Worm (Caenorhabditis elegans) whole organism, mixed stage, embryonic: Measurements from ENCODE around the gene W09G12.8.

Source experiments
- M03D4.4 ChIP-seq: sonication (generic microtip); optimal IDR thresholded peaks from 2 replicates; lab custom pipeline; 2017; ENCODE audit warnings: mild to moderate bottlenecking, missing genetic modification characterization, missing compliant biosample characterization
- bed-3 ChIP-seq: fragments of 200-800 bp; sonication (Bioruptor generic); optimal IDR thresholded peaks from 3 replicates; lab custom pipeline; 2018; ENCODE audit warnings: mild to moderate bottlenecking, missing genetic modification characterization, moderate library complexity, missing compliant biosample characterization
- blmp-1 ChIP-seq: fragments of 150-350 bp; optimal IDR thresholded peaks from 2 replicates; lab custom pipeline; 2014; ENCODE audit warnings: missing biosample characterization, missing genetic modification characterization
- ceh-39 ChIP-seq: fragments of 150-350 bp; optimal IDR thresholded peaks from 2 replicates; lab custom pipeline; 2014; ENCODE audit warnings: missing biosample characterization, missing genetic modification characterization
- ceh-83 ChIP-seq: fragments of 200-800 bp; sonication (Bioruptor generic); optimal IDR thresholded peaks from 2 replicates; lab custom pipeline; 2018; ENCODE audit warnings: mild to moderate bottlenecking, missing genetic modification characterization, missing compliant biosample characterization
- ces-1 ChIP-seq: fragments of 150-350 bp; optimal IDR thresholded peaks from 2 replicates; lab custom pipeline; 2014; ENCODE audit warnings: missing biosample characterization, missing genetic modification reagents, missing genetic modification characterization
- cnd-1 ChIP-seq: fragments of 200-800 bp; sonication (Bioruptor generic); optimal IDR thresholded peaks from 2 replicates; lab custom pipeline; 2018; ENCODE audit warnings: mild to moderate bottlenecking, missing genetic modification characterization, missing compliant biosample characterization
- elt-1 ChIP-seq: sonication (generic microtip); optimal IDR thresholded peaks from 2 replicates; lab custom pipeline; 2017; ENCODE audit warnings: missing genetic modification characterization, mild to moderate bottlenecking, missing compliant biosample characterization, antibody characterized with exemption, moderate library complexity, borderline replicate concordance; ENCODE audit not compliant: insufficient read depth
- elt-3 ChIP-seq: fragments of 150-350 bp; optimal IDR thresholded peaks from 2 replicates; lab custom pipeline; 2014; ENCODE audit warnings: missing biosample characterization, missing genetic modification characterization
- flh-1 ChIP-seq: fragments of 200-800 bp; sonication (Bioruptor generic); optimal IDR thresholded peaks from 2 replicates; lab custom pipeline; 2018; ENCODE audit warnings: mild to moderate bottlenecking, missing genetic modification characterization, moderate library complexity, missing compliant biosample characterization
- ham-2 ChIP-seq: fragments of 200-800 bp; sonication (Bioruptor generic); optimal IDR thresholded peaks from 2 replicates; lab custom pipeline; 2018; ENCODE audit warnings: mild to moderate bottlenecking, missing genetic modification characterization, missing compliant biosample characterization
- hlh-1 ChIP-seq: fragments of 150-350 bp; optimal IDR thresholded peaks from 2 replicates; lab custom pipeline; 2014; ENCODE audit warnings: missing biosample characterization, missing genetic modification reagents, missing genetic modification characterization
- lin-13 ChIP-seq: fragments of 150-350 bp; optimal IDR thresholded peaks from 2 replicates; lab custom pipeline; 2014; ENCODE audit warnings: missing biosample characterization, missing genetic modification characterization
- lin-32 ChIP-seq: fragments of 200-800 bp; sonication (Bioruptor generic); optimal IDR thresholded peaks from 2 replicates; lab custom pipeline; 2018; ENCODE audit warnings: mild to moderate bottlenecking, missing genetic modification characterization, missing compliant biosample characterization
- lsy-2 ChIP-seq: fragments of 150-350 bp; optimal IDR thresholded peaks from 2 replicates; lab custom pipeline; 2014; ENCODE audit warnings: missing biosample characterization, missing genetic modification characterization
- mab-5 ChIP-seq: fragments of 150-350 bp; optimal IDR thresholded peaks from 2 replicates; lab custom pipeline; 2014; ENCODE audit warnings: missing biosample characterization, missing genetic modification characterization
- mep-1 ChIP-seq: fragments of 150-350 bp; optimal IDR thresholded peaks from 2 replicates; lab custom pipeline; 2017; ENCODE audit warnings: missing biosample characterization, missing genetic modification reagents, missing genetic modification characterization, inconsistent platforms
- mls-2 ChIP-seq: sonication (generic microtip); optimal IDR thresholded peaks from 2 replicates; lab custom pipeline; 2016; ENCODE audit warnings: mild to moderate bottlenecking, missing genetic modification characterization, moderate library complexity, missing compliant biosample characterization
- nhr-12 ChIP-seq: fragments of 150-350 bp; optimal IDR thresholded peaks from 2 replicates; lab custom pipeline; 2014; ENCODE audit warnings: missing biosample characterization, missing genetic modification characterization
- nhr-2 ChIP-seq: fragments of 150-350 bp; optimal IDR thresholded peaks from 2 replicates; lab custom pipeline; 2014; ENCODE audit warnings: missing biosample characterization, missing genetic modification characterization
- nhr-28 ChIP-seq: fragments of 150-350 bp; optimal IDR thresholded peaks from 2 replicates; lab custom pipeline; 2014; ENCODE audit warnings: missing biosample characterization, missing genetic modification characterization
- nhr-76 ChIP-seq: sonication (generic microtip); optimal IDR thresholded peaks from 2 replicates; lab custom pipeline; 2017; ENCODE audit warnings: missing biosample characterization, missing genetic modification characterization
- pha-4 ChIP-seq: fragments of 150-350 bp; optimal IDR thresholded peaks from 2 replicates; lab custom pipeline; 2018; ENCODE audit warnings: missing biosample characterization, missing genetic modification reagents, missing genetic modification characterization
- sem-2 ChIP-seq: fragments of 200-800 bp; sonication (Bioruptor generic); optimal IDR thresholded peaks from 2 replicates; lab custom pipeline; 2018; ENCODE audit warnings: mild to moderate bottlenecking, missing genetic modification characterization, missing compliant biosample characterization
- snpc-4 ChIP-seq: fragments of 150-350 bp; optimal IDR thresholded peaks from 2 replicates; lab custom pipeline; 2014; ENCODE audit warnings: missing biosample characterization, missing genetic modification characterization
- tbx-8 ChIP-seq: fragments of 200-800 bp; sonication (Bioruptor generic); optimal IDR thresholded peaks from 2 replicates; lab custom pipeline; 2018; ENCODE audit warnings: mild to moderate bottlenecking, missing genetic modification characterization, moderate library complexity, missing compliant biosample characterization
- unc-120 ChIP-seq: sonication (generic microtip); optimal IDR thresholded peaks from 2 replicates; lab custom pipeline; 2017; ENCODE audit warnings: missing genetic modification characterization, missing compliant biosample characterization; ENCODE audit not compliant: poor library complexity, severe bottlenecking
- unc-39 ChIP-seq: fragments of 150-350 bp; optimal IDR thresholded peaks from 2 replicates; lab custom pipeline; 2014; ENCODE audit warnings: missing biosample characterization, missing genetic modification characterization
- unc-62 ChIP-seq: fragments of 150-350 bp; optimal IDR thresholded peaks from 2 replicates; lab custom pipeline; 2014; ENCODE audit warnings: missing biosample characterization, missing genetic modification reagents, missing genetic modification characterization
- zip-8 ChIP-seq: fragments of 150-350 bp; optimal IDR thresholded peaks from 2 replicates; lab custom pipeline; 2014; ENCODE audit warnings: missing biosample characterization, missing genetic modification characterization

W09G12.8 gene

DNA sequence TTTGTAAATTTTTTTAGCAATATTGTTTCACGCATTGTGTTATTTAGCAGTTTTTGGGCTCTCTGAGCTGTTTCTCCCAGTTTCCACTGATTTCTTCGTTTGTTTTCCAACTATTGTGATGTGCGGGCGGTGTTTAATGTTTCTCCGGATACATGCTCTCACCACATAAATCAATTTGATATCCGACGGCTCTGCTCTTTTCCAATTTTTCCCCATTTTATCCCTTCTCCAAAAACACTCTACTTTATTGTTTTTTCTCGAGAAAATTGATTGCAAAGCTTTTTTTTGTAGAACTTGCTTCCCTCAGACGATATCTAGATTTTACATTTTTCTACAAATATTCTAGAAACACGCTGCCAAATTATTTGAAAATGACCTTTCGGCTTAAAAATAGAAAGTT, 10.4 kb upstream of the W09G12.8 start:
- no peak for TF ChIP-seq nhr-12
- TF ChIP-seq elt-3 (tag; lab: Kevin White, UChicago) = no peak
- no peak for TF ChIP-seq lin-32 (GFP tag; lab: Kevin White, UChicago)
- TF ChIP-seq M03D4.4 = no peak
- TF ChIP-seq nhr-2 (tag; lab: Kevin White, UChicago) = no peak
- no peak for TF ChIP-seq sem-2 (GFP tag; lab: Kevin White, UChicago)
- TF ChIP-seq lin-13 (tag; lab: Kevin White, UChicago) = no peak
- no peak for TF ChIP-seq flh-1 (GFP tag; lab: Kevin White, UChicago)

DNA sequence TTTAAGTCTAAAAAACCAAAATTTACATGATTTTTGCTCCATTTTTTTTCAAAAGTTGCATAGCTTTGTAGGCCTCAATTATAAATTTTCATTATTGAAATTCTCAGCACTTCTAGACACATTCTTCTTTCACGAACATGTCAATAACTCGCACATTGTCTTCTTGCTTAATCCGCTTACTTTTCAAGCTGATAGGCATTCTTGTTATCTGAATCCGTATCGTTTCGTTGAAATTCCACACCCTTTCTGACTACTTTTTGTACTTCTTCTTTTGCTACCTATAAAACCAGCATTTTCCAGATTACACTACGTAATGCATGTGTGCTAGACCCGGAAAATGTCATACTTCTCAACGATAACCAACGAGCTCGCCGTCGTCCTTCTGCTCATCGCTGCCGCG, 9.7 kb upstream of the W09G12.8 start, which contains the start of gene W09G12.9:
Gene W09G12.9 (plus strand): TSS at position 301 of the 400 bp plus-strand sequence.
- TF ChIP-seq pha-4 (tag; lab: Kevin White, UChicago) = no peak
- TF ChIP-seq ces-1 (GFP tag; lab: Kevin White, UChicago) = no peak
- TF ChIP-seq elt-1 (tag; lab: Kevin White, UChicago) = no peak
- TF ChIP-seq zip-8 = no peak
- TF ChIP-seq unc-62 (GFP tag; lab: Kevin White, UChicago) = no peak
- TF ChIP-seq cnd-1 = no peak
- TF ChIP-seq lin-32 (GFP tag; lab: Kevin White, UChicago) = no peak
- no peak for TF ChIP-seq nhr-76 (tag; lab: Kevin White, UChicago)
- no peak for TF ChIP-seq lin-13 (tag; lab: Kevin White, UChicago)

DNA sequence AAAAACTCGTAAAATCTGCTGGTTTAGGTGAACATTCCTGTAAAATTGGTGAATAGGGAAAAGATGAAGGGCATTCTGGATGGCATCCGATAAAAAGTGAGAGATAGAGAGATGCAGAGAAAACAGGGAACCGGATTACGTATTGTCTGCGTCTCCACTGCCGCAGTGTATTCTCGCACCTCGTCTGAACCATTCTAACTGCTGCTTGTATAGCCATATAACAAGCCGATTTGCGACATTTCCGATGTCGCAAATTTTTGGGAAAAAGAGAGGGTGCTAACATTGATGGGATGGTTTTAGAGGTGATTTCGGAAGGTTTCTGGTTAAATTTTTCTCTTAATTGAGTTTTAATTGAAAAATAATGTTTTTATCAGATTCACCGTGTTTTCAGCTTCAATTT, 4.8 kb upstream of the W09G12.8 start, which contains the start of gene W09G12.10:
Gene W09G12.10 (minus strand): TSS at position 121 of the 400 bp plus-strand sequence.
- TF ChIP-seq mab-5 (tag; lab: Kevin White, UChicago) = no peak
- no peak for TF ChIP-seq flh-1 (GFP tag; lab: Kevin White, UChicago)
- TF ChIP-seq tbx-8 (GFP tag; lab: Kevin White, UChicago) = no peak
- TF ChIP-seq unc-39 (tag; lab: Kevin White, UChicago) = no peak
- no peak for TF ChIP-seq nhr-76 (tag; lab: Kevin White, UChicago)
- no peak for TF ChIP-seq blmp-1 (tag; lab: Kevin White, UChicago)
- peak; percentile 19 for TF ChIP-seq ces-1 (GFP tag; lab: Kevin White, UChicago)
- TF ChIP-seq unc-120 (tag; lab: Kevin White, UChicago) = no peak
- TF ChIP-seq nhr-12 = no peak
- no peak for TF ChIP-seq bed-3 (GFP tag; lab: Kevin White, UChicago)
- no peak for TF ChIP-seq cnd-1
- TF ChIP-seq ham-2 (GFP tag; lab: Kevin White, UChicago) = peak; percentile 73
- TF ChIP-seq unc-62 (GFP tag; lab: Kevin White, UChicago) = no peak
- TF ChIP-seq snpc-4 (tag; lab: Kevin White, UChicago) = no peak

DNA sequence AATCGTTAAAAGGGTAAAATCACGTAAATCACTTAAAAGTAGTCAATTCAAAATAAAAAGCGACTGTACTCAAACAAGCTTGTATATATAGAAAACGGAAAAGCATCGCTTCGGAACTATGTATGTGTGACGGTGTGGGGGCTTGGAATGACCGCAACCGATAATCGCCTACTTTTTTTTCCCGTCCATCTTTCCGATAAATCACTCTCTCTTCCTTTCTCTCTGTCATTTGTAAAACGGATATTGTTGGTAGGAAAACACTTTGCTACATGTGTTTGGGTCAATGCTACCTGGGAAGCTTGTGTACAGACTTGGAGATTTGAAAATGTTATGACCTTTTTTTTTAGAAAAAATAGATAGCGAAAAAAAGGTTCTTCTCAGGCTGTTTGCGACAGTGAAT, 1.2 kb upstream of the W09G12.8 start:
- TF ChIP-seq blmp-1 (tag; lab: Kevin White, UChicago) = no peak
- no peak for TF ChIP-seq hlh-1 (tag; lab: Kevin White, UChicago)
- no peak for TF ChIP-seq elt-1 (tag; lab: Kevin White, UChicago)
- no peak for TF ChIP-seq ceh-83 (GFP tag; lab: Kevin White, UChicago)
- no peak for TF ChIP-seq M03D4.4
- TF ChIP-seq bed-3 (GFP tag; lab: Kevin White, UChicago) = no peak
- no peak for TF ChIP-seq mep-1
- TF ChIP-seq unc-120 (tag; lab: Kevin White, UChicago) = no peak
- TF ChIP-seq unc-39 (tag; lab: Kevin White, UChicago) = no peak
- no peak for TF ChIP-seq cnd-1
- TF ChIP-seq mab-5 (tag; lab: Kevin White, UChicago) = no peak
- TF ChIP-seq elt-3 (tag; lab: Kevin White, UChicago) = no peak
- TF ChIP-seq, all 35 proteins: peak for 0

DNA sequence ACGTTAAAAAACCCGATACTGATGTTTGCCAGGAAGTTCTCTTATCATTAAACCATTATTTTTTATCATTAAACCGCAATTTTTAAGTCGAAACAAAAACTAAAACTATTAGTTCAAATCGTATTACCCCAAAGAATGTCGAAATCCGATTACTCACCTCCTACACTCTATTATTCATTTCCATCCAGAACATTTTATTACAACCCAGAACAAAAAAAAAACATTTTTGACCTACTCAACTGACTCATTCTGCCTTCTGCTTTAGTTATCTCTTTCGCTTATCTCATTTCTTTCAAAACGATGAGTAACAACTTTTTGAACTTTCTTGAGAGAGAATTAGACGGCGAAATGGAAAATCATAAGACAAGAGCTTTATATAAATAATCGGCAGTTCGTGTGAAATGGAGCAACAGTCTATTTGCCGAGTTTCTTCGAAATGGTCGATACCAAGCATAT, 2.7 kb downstream of the W09G12.8 start, which contains the start of gene W09G12.7:
Gene W09G12.7 (plus strand): TSS at position 406 of the 456 bp plus-strand sequence.
- TF ChIP-seq nhr-2 (tag; lab: Kevin White, UChicago) (no peak), ceh-39 (no peak), ces-1 (GFP tag; lab: Kevin White, UChicago) (no peak), blmp-1 (tag; lab: Kevin White, UChicago) (no peak), ceh-83 (GFP tag; lab: Kevin White, UChicago) (no peak), lsy-2 (tag; lab: Kevin White, UChicago) (no peak), lin-13 (tag; lab: Kevin White, UChicago) (no peak), ham-2 (GFP tag; lab: Kevin White, UChicago) (no peak), mls-2 (tag; lab: Kevin White, UChicago) (no peak), pha-4 (tag; lab: Kevin White, UChicago) (no peak), nhr-28 (tag; lab: Kevin White, UChicago) (no peak), elt-1 (tag; lab: Kevin White, UChicago) (no peak), cnd-1 (no peak), mab-5 (tag; lab: Kevin White, UChicago) (no peak), unc-62 (GFP tag; lab: Kevin White, UChicago) (no peak), zip-8 (no peak), elt-3 (tag; lab: Kevin White, UChicago) (no peak)
